Worm (Caenorhabditis elegans) whole organism, young adult: ENCODE measurements around the gene dpff-1.
A peak's percentile ranks its signal among the peaks of the same experiment; 100 is the strongest.

Experiments used
- B0019.2 ChIP-seq: fragments of 200-800 bp; sonication (Bioruptor generic); conservative IDR thresholded peaks from 2 replicates; pipeline ENCODE4 v1.3.6; 2022; ENCODE audit warnings: missing genetic modification reagents, missing genetic modification characterization, missing compliant biosample characterization
- D2030.7 ChIP-seq: fragments of 200-800 bp; sonication (Bioruptor generic); IDR thresholded peaks from 2 replicates; pipeline ENCODE4 v1.3.6; 2022; ENCODE audit warnings: missing genetic modification reagents, missing genetic modification characterization, missing compliant biosample characterization
- F10E7.11 ChIP-seq: sonication (generic microtip); optimal IDR thresholded peaks from 2 replicates; lab custom pipeline; 2017; ENCODE audit warnings: mild to moderate bottlenecking, missing genetic modification characterization, moderate library complexity, missing compliant biosample characterization
- K12H6.12 ChIP-seq: fragments of 200-800 bp; sonication (Bioruptor generic); optimal IDR thresholded peaks from 2 replicates; lab custom pipeline; 2018; ENCODE audit warnings: mild to moderate bottlenecking, missing genetic modification characterization, missing compliant biosample characterization
- T07F8.4 ChIP-seq: sonication (generic microtip); optimal IDR thresholded peaks from 2 replicates; lab custom pipeline; 2016; ENCODE audit warnings: mild to moderate bottlenecking, missing genetic modification characterization, moderate library complexity, missing compliant biosample characterization
- Y53G8AR.9 ChIP-seq: fragments of 200-800 bp; sonication (Bioruptor generic); conservative IDR thresholded peaks from 2 replicates; pipeline ENCODE4 v1.3.6; 2022; ENCODE audit warnings: missing genetic modification reagents, missing genetic modification characterization, missing compliant biosample characterization
- Y67H2A.10 ChIP-seq: fragments of 200-800 bp; sonication (Bioruptor generic); conservative IDR thresholded peaks from 2 replicates; pipeline ENCODE4 v1.3.6; 2022; ENCODE audit warnings: missing genetic modification reagents, missing genetic modification characterization, missing compliant biosample characterization
- Y95B8A.8 ChIP-seq: fragments of 200-800 bp; sonication (Bioruptor generic); IDR thresholded peaks from 2 replicates; pipeline ENCODE4 v1.3.6; 2022; ENCODE audit warnings: missing genetic modification reagents, missing genetic modification characterization, missing compliant biosample characterization
- ama-1 ChIP-seq, 3 experiments: fragments of 150-350 bp in 1 of 3; sonication (generic microtip) in 2 of 3; optimal IDR thresholded peaks; 2 replicates each; lab custom pipeline; 2014 to 2018; ENCODE audit warnings: missing biosample characterization in 2 of 3, missing genetic modification characterization in 2 of 3, missing genetic modification reagents in 2 of 3
- attf-3 ChIP-seq: fragments of 200-800 bp; sonication (Bioruptor generic); conservative IDR thresholded peaks from 2 replicates; pipeline ENCODE4 v1.3.6; 2022; ENCODE audit warnings: missing genetic modification reagents, missing genetic modification characterization, missing compliant biosample characterization
- attf-5 ChIP-seq: fragments of 200-800 bp; sonication (Bioruptor generic); optimal IDR thresholded peaks from 2 replicates; lab custom pipeline; 2018; ENCODE audit warnings: mild to moderate bottlenecking, missing genetic modification characterization, missing compliant biosample characterization
- bed-1 ChIP-seq: fragments of 200-800 bp; sonication (Bioruptor generic); IDR thresholded peaks from 2 replicates; pipeline ENCODE4 v1.3.6; 2022; ENCODE audit warnings: missing genetic modification reagents, missing genetic modification characterization, missing compliant biosample characterization
- cebp-2 ChIP-seq: fragments of 200-800 bp; sonication (Bioruptor generic); IDR thresholded peaks from 2 replicates; pipeline ENCODE4 v1.3.6; 2022; ENCODE audit warnings: missing genetic modification characterization, missing compliant biosample characterization
- ceh-27 ChIP-seq: fragments of 200-800 bp; sonication (Bioruptor generic); optimal IDR thresholded peaks from 2 replicates; lab custom pipeline; 2018; ENCODE audit warnings: mild to moderate bottlenecking, missing genetic modification characterization, moderate library complexity, missing compliant biosample characterization
- ceh-40 ChIP-seq: fragments of 200-800 bp; sonication (Bioruptor generic); IDR thresholded peaks from 2 replicates; pipeline ENCODE4 v1.3.6; 2022; ENCODE audit warnings: missing genetic modification characterization, missing compliant biosample characterization
- ceh-91 ChIP-seq: fragments of 200-800 bp; sonication (Bioruptor generic); IDR thresholded peaks from 2 replicates; pipeline ENCODE4 v1.3.6; 2022; ENCODE audit warnings: missing genetic modification reagents, missing genetic modification characterization, missing compliant biosample characterization
- die-1 ChIP-seq: sonication (generic microtip); optimal IDR thresholded peaks from 2 replicates; lab custom pipeline; 2016; ENCODE audit warnings: missing genotype, mild to moderate bottlenecking, missing genetic modification characterization, missing compliant biosample characterization
- dox-1 ChIP-seq: fragments of 200-800 bp; sonication (Bioruptor generic); IDR thresholded peaks from 2 replicates; pipeline ENCODE4 v1.3.6; 2022; ENCODE audit warnings: missing genetic modification reagents, missing genetic modification characterization, missing compliant biosample characterization
- dpl-1 ChIP-seq: fragments of 150-350 bp; optimal IDR thresholded peaks from 2 replicates; lab custom pipeline; 2014; ENCODE audit warnings: missing biosample characterization, missing genetic modification reagents, missing genetic modification characterization
- efl-1 ChIP-seq: fragments of 150-350 bp; optimal IDR thresholded peaks from 2 replicates; lab custom pipeline; 2014; ENCODE audit warnings: missing biosample characterization, missing genetic modification reagents, missing genetic modification characterization
- him-1 ChIP-seq: sonication (generic microtip); optimal IDR thresholded peaks from 2 replicates; lab custom pipeline; 2016; ENCODE audit warnings: missing genotype, missing genetic modification reagents, missing genetic modification characterization, missing compliant biosample characterization
- hlh-12 ChIP-seq: sonication (generic microtip); optimal IDR thresholded peaks from 2 replicates; lab custom pipeline; 2016; ENCODE audit warnings: missing genetic modification characterization, missing compliant biosample characterization
- hrde-1 ChIP-seq: sonication (generic microtip); optimal IDR thresholded peaks from 2 replicates; lab custom pipeline; 2016; ENCODE audit warnings: missing genetic modification characterization, mild to moderate bottlenecking, missing compliant biosample characterization, moderate library complexity, missing genotype, missing genetic modification reagents, borderline replicate concordance
- let-607 ChIP-seq, 2 experiments: fragments of 200-800 bp in 1 of 2; sonication (Bioruptor generic) in 1 of 2; sonication (generic microtip) in 1 of 2; optimal IDR thresholded peaks; 2 replicates each; lab custom pipeline; 2016 to 2018; ENCODE audit warnings: mild to moderate bottlenecking in 2 of 2, missing compliant biosample characterization in 2 of 2, missing genetic modification characterization in 2 of 2, moderate library complexity in 2 of 2, missing genotype in 1 of 2
- lin-35 ChIP-seq, 3 experiments: fragments of 150-350 bp in 2 of 3; sonication (generic microtip) in 1 of 3; optimal IDR thresholded peaks; 2 replicates each; lab custom pipeline; 2014 to 2018; ENCODE audit warnings: missing biosample characterization in 3 of 3, missing genetic modification characterization in 3 of 3, missing genetic modification reagents in 3 of 3
- lin-40 ChIP-seq: sonication (generic microtip); optimal IDR thresholded peaks from 2 replicates; lab custom pipeline; 2016; ENCODE audit warnings: missing genetic modification characterization, mild to moderate bottlenecking, missing compliant biosample characterization, missing genotype, missing genetic modification reagents
- lsl-1 ChIP-seq: fragments of 200-800 bp; sonication (Bioruptor generic); optimal IDR thresholded peaks from 2 replicates; lab custom pipeline; 2018; ENCODE audit warnings: mild to moderate bottlenecking, missing genetic modification characterization, moderate library complexity, missing compliant biosample characterization
- lsy-27 ChIP-seq: sonication (generic microtip); optimal IDR thresholded peaks from 2 replicates; lab custom pipeline; 2017; ENCODE audit warnings: missing genetic modification characterization, mild to moderate bottlenecking, missing compliant biosample characterization, antibody characterized with exemption, missing genotype, borderline replicate concordance; ENCODE audit not compliant: insufficient read depth
- madf-10 ChIP-seq: sonication (generic microtip); optimal IDR thresholded peaks from 2 replicates; lab custom pipeline; 2016; ENCODE audit warnings: mild to moderate bottlenecking, missing genetic modification characterization, missing compliant biosample characterization
- madf-8 ChIP-seq: fragments of 200-800 bp; sonication (Bioruptor generic); conservative IDR thresholded peaks from 2 replicates; pipeline ENCODE4 v1.3.6; 2022; ENCODE audit warnings: missing genetic modification reagents, missing genetic modification characterization, missing compliant biosample characterization
- mcd-1 ChIP-seq: fragments of 200-800 bp; sonication (Bioruptor generic); IDR thresholded peaks from 2 replicates; pipeline ENCODE4 v1.3.6; 2022; ENCODE audit warnings: missing genetic modification reagents, missing genetic modification characterization, missing compliant biosample characterization
- nfya-1 ChIP-seq: sonication (generic microtip); optimal IDR thresholded peaks from 2 replicates; lab custom pipeline; 2017; ENCODE audit warnings: antibody characterized with exemption, missing compliant biosample characterization, missing genetic modification characterization, borderline replicate concordance; ENCODE audit not compliant: insufficient read depth
- nhr-179 ChIP-seq: sonication (generic microtip); optimal IDR thresholded peaks from 2 replicates; lab custom pipeline; 2016; ENCODE audit warnings: mild to moderate bottlenecking, missing genetic modification characterization, missing compliant biosample characterization
- nhr-27 ChIP-seq: fragments of 200-800 bp; sonication (Bioruptor generic); optimal IDR thresholded peaks from 2 replicates; lab custom pipeline; 2018; ENCODE audit warnings: mild to moderate bottlenecking, missing genetic modification characterization, moderate library complexity, missing compliant biosample characterization
- rcor-1 ChIP-seq: fragments of 200-800 bp; sonication (Bioruptor generic); IDR thresholded peaks from 2 replicates; pipeline ENCODE4 v1.3.6; 2022; ENCODE audit warnings: missing genetic modification reagents, missing genetic modification characterization, missing compliant biosample characterization
- sea-2 ChIP-seq: fragments of 200-800 bp; sonication (Bioruptor generic); IDR thresholded peaks from 2 replicates; pipeline ENCODE4 v1.3.6; 2022; ENCODE audit warnings: missing genetic modification characterization, missing compliant biosample characterization
- snpc-3.4 ChIP-seq: sonication (generic microtip); optimal IDR thresholded peaks from 2 replicates; lab custom pipeline; 2017; ENCODE audit warnings: missing genetic modification characterization, mild to moderate bottlenecking, missing compliant biosample characterization, antibody characterized with exemption, moderate library complexity, missing genotype, missing genetic modification reagents
- sptf-2 ChIP-seq: fragments of 200-800 bp; sonication (Bioruptor generic); optimal IDR thresholded peaks from 2 replicates; lab custom pipeline; 2018; ENCODE audit warnings: mild to moderate bottlenecking, missing genetic modification characterization, missing compliant biosample characterization
- tbx-9 ChIP-seq: sonication (generic microtip); optimal IDR thresholded peaks from 2 replicates; lab custom pipeline; 2016; ENCODE audit warnings: borderline replicate concordance, missing genetic modification characterization, inconsistent platforms, missing compliant biosample characterization
- tlf-1 ChIP-seq: fragments of 200-800 bp; sonication (Bioruptor generic); optimal IDR thresholded peaks from 2 replicates; lab custom pipeline; 2018; ENCODE audit warnings: mild to moderate bottlenecking, missing genetic modification characterization, missing compliant biosample characterization
- unc-130 ChIP-seq: sonication (generic microtip); optimal IDR thresholded peaks from 2 replicates; lab custom pipeline; 2016; ENCODE audit warnings: missing genetic modification reagents, missing genetic modification characterization, missing compliant biosample characterization
- unc-62 ChIP-seq: fragments of 150-350 bp; optimal IDR thresholded peaks from 2 replicates; lab custom pipeline; 2014; ENCODE audit warnings: missing biosample characterization, missing genetic modification reagents, missing genetic modification characterization
- ztf-22 ChIP-seq: fragments of 200-800 bp; sonication (Bioruptor generic); optimal IDR thresholded peaks from 2 replicates; lab custom pipeline; 2018; ENCODE audit warnings: mild to moderate bottlenecking, missing genetic modification characterization, moderate library complexity, missing compliant biosample characterization
- ztf-25 ChIP-seq: fragments of 200-800 bp; sonication (Bioruptor generic); IDR thresholded peaks from 2 replicates; pipeline ENCODE4 v1.3.6; 2022; ENCODE audit warnings: missing genetic modification reagents, missing genetic modification characterization, missing compliant biosample characterization
- ztf-6 ChIP-seq: fragments of 200-800 bp; sonication (Bioruptor generic); IDR thresholded peaks from 2 replicates; pipeline ENCODE4 v1.3.6; 2022; ENCODE audit warnings: missing genetic modification reagents, missing genetic modification characterization, missing compliant biosample characterization

dpff-1 gene

ce11 chrIII:5938790-5939452, 32.8 kb upstream of the dpff-1 start (continued):
- TF ChIP-seq F10E7.11 (tag; lab: Kevin White, UChicago) = no peak
- peak; percentile 75 for TF ChIP-seq dpl-1 (GFP tag; lab: Kevin White, UChicago)
- TF ChIP-seq rcor-1 = peak; percentile 64
- peak; percentile 74 for TF ChIP-seq B0019.2 (GFP tag; lab: Robert Waterston, UW)
- no peak for TF ChIP-seq sea-2 (GFP tag; lab: Robert Waterston, UW)
- TF ChIP-seq Y67H2A.10 = peak; percentile 71
- TF ChIP-seq unc-62 (GFP tag; lab: Kevin White, UChicago) = peak; percentile 87
- TF ChIP-seq lin-35 (GFP tag; optimal IDR thresholded peaks at IDR 0.05; lab: Kevin White, UChicago) = peak in 1 of 3 experiments; percentile 35
- TF ChIP-seq dox-1 (GFP tag; lab: Robert Waterston, UW) = peak; percentile 77
- TF ChIP-seq tlf-1 = peak; percentile 70
- peak; percentile 88 for TF ChIP-seq madf-8
- no peak for TF ChIP-seq ceh-40 (GFP tag; lab: Robert Waterston, UW)
- TF ChIP-seq unc-130 (GFP tag; lab: Kevin White, UChicago) = peak; percentile 75
- peak; percentile 54 for TF ChIP-seq hrde-1 (tag; lab: Kevin White, UChicago)
- no peak for TF ChIP-seq K12H6.12 (tag; lab: Kevin White, UChicago)

DNA sequence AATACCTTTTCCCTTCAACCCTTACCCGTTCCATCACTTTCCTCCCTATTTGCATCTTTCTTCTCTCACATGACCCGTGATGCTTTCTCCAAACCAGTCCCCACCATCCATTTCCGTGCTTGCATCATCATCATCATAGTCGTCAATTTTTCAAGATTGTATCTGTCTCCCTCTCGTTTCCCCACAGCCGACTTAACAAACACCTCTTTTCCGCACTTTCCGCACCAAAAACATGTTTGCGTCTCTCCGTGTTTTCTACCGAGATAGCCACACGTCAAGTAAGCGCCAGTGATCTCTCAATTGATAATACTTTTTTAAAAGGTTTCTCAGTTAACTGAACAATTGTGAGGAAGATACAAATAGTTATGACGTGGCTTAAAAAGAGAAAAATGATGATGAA, 31.9 kb upstream of the dpff-1 start:
- no peak for TF ChIP-seq him-1
- no peak for TF ChIP-seq ceh-91 (GFP tag; lab: Robert Waterston, UW)
- TF ChIP-seq let-607 (tag; optimal IDR thresholded peaks at IDR 0.05; lab: Kevin White, UChicago) = peak in 1 of 2 experiments; percentile 24
- TF ChIP-seq bed-1 (GFP tag; lab: Robert Waterston, UW) = no peak
- no peak for TF ChIP-seq nhr-27 (tag; lab: Kevin White, UChicago)
- TF ChIP-seq cebp-2 (GFP tag; lab: Robert Waterston, UW) = no peak
- no peak for TF ChIP-seq lsl-1 (GFP tag; lab: Kevin White, UChicago)
- no peak for TF ChIP-seq ztf-6 (GFP tag; lab: Robert Waterston, UW)
- peak; percentile 27 for TF ChIP-seq attf-5
- TF ChIP-seq sptf-2 (GFP tag; lab: Kevin White, UChicago) = no peak
- TF ChIP-seq lin-40 (tag; lab: Kevin White, UChicago) = peak; percentile 61
- no peak for TF ChIP-seq Y53G8AR.9 (GFP tag; lab: Robert Waterston, UW)
- no peak for TF ChIP-seq mcd-1
- 0 out of 2 replicates have a peak, but pooled peaks have one; percentile 24 for TF ChIP-seq Y95B8A.8
- no peak for TF ChIP-seq T07F8.4 (tag; lab: Kevin White, UChicago)
- no peak for TF ChIP-seq hlh-12 (tag; lab: Kevin White, UChicago)
- TF ChIP-seq D2030.7 (GFP tag; lab: Robert Waterston, UW) = no peak
- TF ChIP-seq tlf-1 = no peak
- no peak for TF ChIP-seq unc-130 (GFP tag; lab: Kevin White, UChicago)
- TF ChIP-seq ztf-25 (GFP tag; lab: Robert Waterston, UW) = no peak
- TF ChIP-seq attf-3 = no peak
- no peak for TF ChIP-seq nfya-1 (tag; lab: Kevin White, UChicago)
- TF ChIP-seq madf-10 (tag; lab: Kevin White, UChicago) = peak; percentile 2
- TF ChIP-seq nhr-179 (tag; lab: Kevin White, UChicago) = no peak
- TF ChIP-seq lin-35 (GFP tag; optimal IDR thresholded peaks at IDR 0.05; lab: Kevin White, UChicago) = peak in 1 of 3 experiments; percentile 29
- no peak for TF ChIP-seq snpc-3.4 (tag; lab: Kevin White, UChicago)
- peak; percentile 36 for TF ChIP-seq die-1 (tag; lab: Kevin White, UChicago)
- no peak for TF ChIP-seq efl-1 (GFP tag; lab: Kevin White, UChicago)
- peak; percentile 17 for TF ChIP-seq ceh-27 (GFP tag; lab: Kevin White, UChicago)
- no peak for TF ChIP-seq ztf-22 (GFP tag; lab: Kevin White, UChicago)
- TF ChIP-seq dpl-1 (GFP tag; lab: Kevin White, UChicago) = no peak
- no peak for TF ChIP-seq ama-1 (optimal IDR thresholded peaks at IDR 0.05; lab: Kevin White, UChicago)
- no peak for TF ChIP-seq ama-1 (GFP tag; optimal IDR thresholded peaks at IDR 0.05; lab: Kevin White, UChicago)
- no peak for TF ChIP-seq tbx-9 (tag; lab: Kevin White, UChicago)
- no peak for TF ChIP-seq lsy-27 (tag; lab: Kevin White, UChicago)
